Fruit fly (Drosophila melanogaster) whole organism, adult: ENCODE data around the gene CG14810.
A peak's percentile ranks its signal among the peaks of the same experiment; 100 is the strongest.

Experiments
- CG11617 ChIP-seq: fragments of 200-800 bp; sonication (Bioruptor generic); optimal IDR thresholded peaks from 2 replicates; lab custom pipeline; 2017; ENCODE audit warnings: mild to moderate bottlenecking, missing biosample characterization, missing genetic modification reagents, missing genetic modification characterization
- CG12768 ChIP-seq: fragments of 200-800 bp; sonication (Bioruptor generic); optimal IDR thresholded peaks from 2 replicates; lab custom pipeline; 2017; ENCODE audit warnings: missing biosample characterization, missing genetic modification characterization, mild to moderate bottlenecking, moderate library complexity, missing genetic modification reagents
- CG14711 ChIP-seq: fragments of 200-800 bp; sonication (Bioruptor generic); optimal IDR thresholded peaks from 2 replicates; lab custom pipeline; 2018; ENCODE audit warnings: missing biosample characterization, mild to moderate bottlenecking, missing genetic modification characterization, moderate library complexity
- CG1620 ChIP-seq: fragments of 200-800 bp; sonication (Bioruptor generic); optimal IDR thresholded peaks from 2 replicates; lab custom pipeline; 2016; ENCODE audit warnings: missing biosample characterization, missing genetic modification characterization
- CG33017 ChIP-seq: fragments of 200-800 bp; sonication (Bioruptor generic); optimal IDR thresholded peaks from 2 replicates; lab custom pipeline; 2018; ENCODE audit warnings: missing biosample characterization, mild to moderate bottlenecking, missing genetic modification characterization, moderate library complexity
- CG5204 ChIP-seq: fragments of 200-800 bp; sonication (Bioruptor generic); optimal IDR thresholded peaks from 2 replicates; lab custom pipeline; 2016; ENCODE audit warnings: missing biosample characterization, missing genetic modification characterization
- CG7045 ChIP-seq: fragments of 200-800 bp; sonication (Bioruptor generic); optimal IDR thresholded peaks from 2 replicates; lab custom pipeline; 2017; ENCODE audit warnings: missing biosample characterization, mild to moderate bottlenecking, missing genetic modification characterization
- CG7101 ChIP-seq: fragments of 200-800 bp; sonication (Bioruptor generic); optimal IDR thresholded peaks from 2 replicates; lab custom pipeline; 2018; ENCODE audit warnings: missing biosample characterization, mild to moderate bottlenecking, missing genetic modification characterization, moderate library complexity
- Clk ChIP-seq: fragments of 200-800 bp; sonication (Bioruptor generic); optimal IDR thresholded peaks from 2 replicates; lab custom pipeline; 2017; ENCODE audit warnings: missing biosample characterization, missing genetic modification characterization
- Crg-1 ChIP-seq: fragments of 200-800 bp; sonication (Bioruptor generic); optimal IDR thresholded peaks from 2 replicates; lab custom pipeline; 2016; ENCODE audit warnings: missing biosample characterization, missing genetic modification characterization
- Hr96 ChIP-seq: fragments of 200-800 bp; sonication (Bioruptor generic); optimal IDR thresholded peaks from 2 replicates; lab custom pipeline; 2016; ENCODE audit warnings: missing biosample characterization, missing genetic modification characterization
- Mnt ChIP-seq: fragments of 200-800 bp; sonication (Bioruptor generic); optimal IDR thresholded peaks from 2 replicates; lab custom pipeline; 2016; ENCODE audit warnings: missing biosample characterization, mild to moderate bottlenecking, missing genetic modification characterization
- bab1 ChIP-seq: fragments of 200-800 bp; sonication (Bioruptor generic); optimal IDR thresholded peaks from 3 replicates; lab custom pipeline; 2019; ENCODE audit warnings: missing biosample characterization, mild to moderate bottlenecking, missing genetic modification characterization, moderate library complexity
- cic ChIP-seq: fragments of 200-800 bp; sonication (Bioruptor generic); optimal IDR thresholded peaks from 2 replicates; lab custom pipeline; 2017; ENCODE audit warnings: missing biosample characterization, mild to moderate bottlenecking, missing genetic modification characterization, moderate library complexity
- cnc ChIP-seq, 2 experiments: fragments of >200 bp; optimal IDR thresholded peaks; 2 replicates each; lab custom pipeline; 2017
- kay ChIP-seq: fragments of 200-800 bp; sonication (Bioruptor generic); peaks from one replicate; lab custom pipeline; 2016; ENCODE audit warnings: missing biosample characterization, missing genetic modification characterization, borderline replicate concordance
- ovo ChIP-seq: fragments of 200-800 bp; sonication (Bioruptor generic); optimal IDR thresholded peaks from 2 replicates; lab custom pipeline; 2016; ENCODE audit warnings: missing biosample characterization, missing genetic modification characterization
- pad ChIP-seq: fragments of 200-800 bp; sonication (Bioruptor generic); optimal IDR thresholded peaks from 3 replicates; lab custom pipeline; 2017; ENCODE audit warnings: missing biosample characterization, missing genetic modification characterization, mild to moderate bottlenecking, moderate library complexity, missing genetic modification reagents
- tj ChIP-seq: fragments of 200-800 bp; sonication (Bioruptor generic); optimal IDR thresholded peaks from 3 replicates; lab custom pipeline; 2017; ENCODE audit warnings: missing biosample characterization, mild to moderate bottlenecking, missing genetic modification characterization, moderate library complexity
- toe ChIP-seq: fragments of 200-800 bp; sonication (Bioruptor generic); optimal IDR thresholded peaks from 2 replicates; lab custom pipeline; 2016; ENCODE audit warnings: missing biosample characterization, missing genetic modification characterization

Gene CG14810

dm6 chrX:1822281-1822680, 2.1 kb upstream of the CG14810 start, which contains the start of gene CG14811:
TSS of gene CG14811 (minus strand) at chrX:1822381.
- TF ChIP-seq CG5204 (GFP tag; lab: Kevin White, UChicago) (no peak), CG33017 (tag; lab: Kevin White, UChicago) (no peak), CG14711 (tag; lab: Kevin White, UChicago) (no peak)

dm6 chrX:1821039-1821438, 898 bp upstream of the CG14810 start:
- TF ChIP-seq bab1 (GFP tag; lab: Kevin White, UChicago) (peak; percentile 36), tj (GFP tag; lab: Kevin White, UChicago) (no peak), kay (GFP tag; lab: Kevin White, UChicago) (no peak)

dm6 chrX:1819026-1819425, 1.1 kb downstream of the CG14810 start:
- TF ChIP-seq tj (GFP tag; lab: Kevin White, UChicago) (no peak), kay (GFP tag; lab: Kevin White, UChicago) (peak; percentile 39), toe (GFP tag; lab: Kevin White, UChicago) (no peak), Crg-1 (GFP tag; lab: Kevin White, UChicago) (no peak), CG14711 (tag; lab: Kevin White, UChicago) (no peak), CG12768 (GFP tag; lab: Kevin White, UChicago) (no peak), bab1 (GFP tag; lab: Kevin White, UChicago) (peak; percentile 68)

dm6 chrX:1811173-1811572, 9.0 kb downstream of the CG14810 start:
- peak; percentile 32 for TF ChIP-seq pad (GFP tag; lab: Kevin White, UChicago)
- no peak for TF ChIP-seq kay (GFP tag; lab: Kevin White, UChicago)

- TF ChIP-seq CG11617 = no peak
These were observed 26.3 kb downstream of the CG14810 start for dm6 chrX:1793793-1794358.

dm6 chrX:1789266-1789665, 30.9 kb downstream of the CG14810 start, which contains the start of gene CG32806:
TSS of gene CG32806 (plus strand) at chrX:1789566.
- no peak for TF ChIP-seq CG7045 (GFP tag; lab: Kevin White, UChicago)
- TF ChIP-seq Clk = no peak
- TF ChIP-seq pad (GFP tag; lab: Kevin White, UChicago) = no peak
- TF ChIP-seq Mnt (GFP tag; lab: Kevin White, UChicago) = no peak
- no peak for TF ChIP-seq CG11617
- TF ChIP-seq kay (GFP tag; lab: Kevin White, UChicago) = no peak
- TF ChIP-seq CG5204 (GFP tag; lab: Kevin White, UChicago) = no peak
- TF ChIP-seq CG14711 (tag; lab: Kevin White, UChicago) = no peak
- TF ChIP-seq CG1620 (GFP tag; lab: Kevin White, UChicago) = no peak
- no peak for TF ChIP-seq tj (GFP tag; lab: Kevin White, UChicago)
- TF ChIP-seq CG12768 (GFP tag; lab: Kevin White, UChicago) = no peak
- TF ChIP-seq ovo (GFP tag; lab: Kevin White, UChicago) = no peak
- no peak for TF ChIP-seq bab1 (GFP tag; lab: Kevin White, UChicago)
- no peak for TF ChIP-seq cnc (optimal IDR thresholded peaks at IDR 0.05; lab: Kevin White, UChicago)
- no peak for TF ChIP-seq toe (GFP tag; lab: Kevin White, UChicago)
- TF ChIP-seq Crg-1 (GFP tag; lab: Kevin White, UChicago) = no peak
- no peak for TF ChIP-seq CG7101 (tag; lab: Kevin White, UChicago)

- TF ChIP-seq Mnt (GFP tag; lab: Kevin White, UChicago) = peak; percentile 48
- peak; percentile 72 for TF ChIP-seq pad (GFP tag; lab: Kevin White, UChicago)
- no peak for TF ChIP-seq cic (GFP tag; lab: Kevin White, UChicago)
These were observed 45.8 kb downstream of the CG14810 start for dm6 chrX:1774347-1774829.

- no peak for TF ChIP-seq CG5204 (GFP tag; lab: Kevin White, UChicago)
- no peak for TF ChIP-seq CG11617
- TF ChIP-seq bab1 (GFP tag; lab: Kevin White, UChicago) = peak; percentile 15
- TF ChIP-seq CG33017 (tag; lab: Kevin White, UChicago) = no peak
- peak; percentile 25 for TF ChIP-seq CG1620 (GFP tag; lab: Kevin White, UChicago)
- peak; percentile 19 for TF ChIP-seq CG7101 (tag; lab: Kevin White, UChicago)
- TF ChIP-seq CG14711 (tag; lab: Kevin White, UChicago) = peak; percentile 8
- peak; percentile 43 for TF ChIP-seq Hr96 (GFP tag; lab: Kevin White, UChicago)
- TF ChIP-seq cnc (optimal IDR thresholded peaks at IDR 0.05; lab: Kevin White, UChicago) = no peak
- TF ChIP-seq kay (GFP tag; lab: Kevin White, UChicago) = no peak
- TF ChIP-seq ovo (GFP tag; lab: Kevin White, UChicago) = no peak
- TF ChIP-seq pad (GFP tag; lab: Kevin White, UChicago) = no peak
- no peak for TF ChIP-seq CG12768 (GFP tag; lab: Kevin White, UChicago)
- TF ChIP-seq Clk = no peak
- TF ChIP-seq toe (GFP tag; lab: Kevin White, UChicago) = no peak
These were observed 46.4 kb downstream of the CG14810 start, which contains the start of the genes prage and Adar for dm6 chrX:1773532-1774346. TSS of gene prage (plus strand) at chrX:1773719. TSS of gene Adar (plus strand) at chrX:1773725.
